Worm (Caenorhabditis elegans) whole organism, early embryonic: Measurements from ENCODE around the gene Y43E12A.2.

Source experiments
- B0310.2 ChIP-seq: sonication (generic microtip); optimal IDR thresholded peaks from 2 replicates; lab custom pipeline; 2016; ENCODE audit warnings: mild to moderate bottlenecking, missing genetic modification characterization, missing compliant biosample characterization
- F13C5.2 ChIP-seq: sonication (generic microtip); optimal IDR thresholded peaks from 2 replicates; lab custom pipeline; 2017; ENCODE audit warnings: mild to moderate bottlenecking, missing genetic modification characterization, inconsistent platforms, missing compliant biosample characterization
- aly-1 ChIP-seq: sonication (generic microtip); optimal IDR thresholded peaks from 2 replicates; lab custom pipeline; 2016; ENCODE audit warnings: missing genetic modification characterization, missing compliant biosample characterization
- ama-1 ChIP-seq: fragments of 150-350 bp; optimal IDR thresholded peaks from 2 replicates; lab custom pipeline; 2014
- ceh-13 ChIP-seq: fragments of 200-800 bp; sonication (Bioruptor generic); optimal IDR thresholded peaks from 2 replicates; lab custom pipeline; 2018; ENCODE audit warnings: mild to moderate bottlenecking, missing genetic modification characterization, missing compliant biosample characterization
- ceh-36 ChIP-seq: sonication (generic microtip); optimal IDR thresholded peaks from 2 replicates; lab custom pipeline; 2016; ENCODE audit warnings: missing genetic modification characterization, inconsistent platforms, missing compliant biosample characterization
- ets-7 ChIP-seq: sonication (generic microtip); optimal IDR thresholded peaks from 2 replicates; lab custom pipeline; 2016; ENCODE audit warnings: missing genotype, missing genetic modification characterization, missing compliant biosample characterization
- flt-1 ChIP-seq: fragments of 200-800 bp; sonication (Bioruptor generic); IDR thresholded peaks from 2 replicates; pipeline ENCODE4 v1.3.6; 2022; ENCODE audit warnings: missing genetic modification characterization, missing compliant biosample characterization
- hmbx-1 ChIP-seq: sonication (generic microtip); optimal IDR thresholded peaks from 2 replicates; lab custom pipeline; 2016; ENCODE audit warnings: mild to moderate bottlenecking, missing genetic modification characterization, missing compliant biosample characterization
- hmg-4 ChIP-seq: fragments of 200-800 bp; sonication (Bioruptor generic); optimal IDR thresholded peaks from 2 replicates; lab custom pipeline; 2018; ENCODE audit warnings: mild to moderate bottlenecking, missing genetic modification characterization, missing compliant biosample characterization
- hnd-1 ChIP-seq: sonication (generic microtip); optimal IDR thresholded peaks from 2 replicates; lab custom pipeline; 2016; ENCODE audit warnings: missing genetic modification characterization, missing compliant biosample characterization
- pes-1 ChIP-seq: fragments of 200-800 bp; sonication (Bioruptor generic); IDR thresholded peaks from 2 replicates; pipeline ENCODE4 v1.3.6; 2022; ENCODE audit warnings: missing genetic modification reagents, missing genetic modification characterization, missing compliant biosample characterization
- scrt-1 ChIP-seq: fragments of 200-800 bp; sonication (Bioruptor generic); IDR thresholded peaks from 2 replicates; pipeline ENCODE4 v1.3.6; 2022; ENCODE audit warnings: missing genetic modification characterization, missing compliant biosample characterization
- sea-1 ChIP-seq: fragments of 200-800 bp; sonication (Bioruptor generic); conservative IDR thresholded peaks from 2 replicates; pipeline ENCODE4 v1.3.6; 2022; ENCODE audit warnings: missing genetic modification characterization, missing compliant biosample characterization
- tbx-11 ChIP-seq: fragments of 200-800 bp; sonication (Bioruptor generic); IDR thresholded peaks from 2 replicates; pipeline ENCODE4 v1.3.6; 2022; ENCODE audit warnings: missing genetic modification characterization, missing compliant biosample characterization
- tbx-37 ChIP-seq: fragments of 200-800 bp; sonication (Bioruptor generic); conservative IDR thresholded peaks from 2 replicates; pipeline ENCODE4 v1.3.6; 2022; ENCODE audit warnings: missing genetic modification reagents, missing genetic modification characterization, missing compliant biosample characterization
- tra-4 ChIP-seq: sonication (generic microtip); optimal IDR thresholded peaks from 2 replicates; lab custom pipeline; 2017; ENCODE audit warnings: missing genetic modification characterization, missing compliant biosample characterization

The Y43E12A.2 gene

DNA sequence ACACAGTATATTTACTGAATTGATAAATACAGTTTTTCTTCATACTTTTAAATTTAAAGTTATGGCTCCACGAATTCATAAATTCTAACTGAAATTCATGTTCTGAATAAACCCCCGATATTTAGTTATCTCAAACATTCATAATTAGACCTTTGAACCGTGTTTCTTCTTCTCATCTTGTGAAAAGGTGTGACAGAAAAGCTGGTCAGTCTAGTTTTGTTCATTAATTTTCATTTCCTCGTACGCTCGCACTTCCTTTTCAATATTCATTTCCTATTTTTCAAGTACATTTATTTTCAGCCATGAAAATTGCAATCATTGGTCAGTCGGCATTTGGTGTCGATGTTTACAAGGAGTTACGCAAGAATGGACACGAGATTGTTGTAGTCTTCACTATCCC is 40.4 kb downstream of the Y43E12A.2 start, which contains the start of gene alh-3:
Gene alh-3 (plus strand): TSS at position 301 of the 400 bp plus-strand sequence.
- TF ChIP-seq scrt-1 (GFP tag; lab: Robert Waterston, UW) (no peak), aly-1 (no peak)

DNA sequence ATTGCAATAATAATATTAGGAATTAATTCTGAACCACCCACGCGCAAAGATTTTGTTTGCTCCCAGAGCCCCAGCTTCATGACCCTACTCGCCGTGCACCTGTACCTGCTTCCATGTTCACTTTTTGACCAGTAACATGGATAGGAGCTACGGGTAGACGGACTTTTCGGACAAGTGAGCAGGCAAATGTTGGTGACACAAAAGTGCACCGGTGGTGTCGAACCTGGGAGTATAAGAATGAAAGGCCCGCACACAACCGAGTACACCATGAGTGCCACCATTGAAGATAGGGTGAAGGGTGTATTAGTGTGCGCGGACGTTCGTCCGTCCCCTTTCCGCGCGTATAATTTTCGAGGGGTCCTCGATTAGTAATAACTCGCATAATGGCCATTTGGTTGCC is 44.1 kb downstream of the Y43E12A.2 start:
- peak; percentile 100 for TF ChIP-seq hmg-4 (GFP tag; lab: Kevin White, UChicago)
- peak; percentile 99 for TF ChIP-seq pes-1 (GFP tag; lab: Robert Waterston, UW)
- TF ChIP-seq hnd-1 = peak; percentile 96
- peak; percentile 93 for TF ChIP-seq hmbx-1 (tag; lab: Kevin White, UChicago)
- TF ChIP-seq tbx-37 = peak; percentile 99
- peak; percentile 99 for TF ChIP-seq F13C5.2 (tag; lab: Kevin White, UChicago)
- peak; percentile 100 for TF ChIP-seq flt-1 (GFP tag; lab: Robert Waterston, UW)
- TF ChIP-seq sea-1 (GFP tag; lab: Robert Waterston, UW) = peak; percentile 99
- TF ChIP-seq B0310.2 = peak; percentile 99
- TF ChIP-seq ceh-13 (GFP tag; lab: Kevin White, UChicago) = peak; percentile 98
- peak; percentile 99 for TF ChIP-seq tra-4
- TF ChIP-seq scrt-1 (GFP tag; lab: Robert Waterston, UW) = peak; percentile 99
- TF ChIP-seq ets-7 (tag; lab: Kevin White, UChicago) = peak; percentile 96
- TF ChIP-seq aly-1 = peak; percentile 100
- TF ChIP-seq ama-1 = peak; percentile 92
- peak; percentile 99 for TF ChIP-seq tbx-11 (GFP tag; lab: Robert Waterston, UW)
- TF ChIP-seq ceh-36 (tag; lab: Kevin White, UChicago) = peak; percentile 98

DNA sequence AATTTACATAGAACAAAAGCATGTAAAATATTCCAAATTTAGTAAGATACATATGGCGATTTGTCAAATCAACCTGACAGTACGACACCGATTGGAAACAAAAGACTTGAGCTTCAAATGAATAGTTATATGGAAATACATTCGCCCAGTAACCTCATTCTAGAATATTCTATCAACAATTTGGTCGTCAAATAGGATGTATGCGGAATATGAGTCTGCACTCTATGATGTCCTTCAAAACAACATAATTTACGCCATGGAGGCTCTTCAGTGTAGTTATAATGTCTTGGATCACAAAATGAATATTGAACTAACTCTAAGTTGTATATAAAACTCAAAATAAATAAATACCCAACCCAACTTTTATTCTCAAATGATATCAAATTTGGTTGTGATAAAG is 44.8 kb downstream of the Y43E12A.2 start:
- TF ChIP-seq B0310.2 = no peak
- TF ChIP-seq tbx-37 = 0 out of 2 replicates have a peak, but pooled peaks have one; percentile 10

ce11 chrIV:11027560-11027959 is 45.7 kb downstream of the Y43E12A.2 start:
- 0 out of 2 replicates have a peak, but pooled peaks have one; percentile 42 for TF ChIP-seq pes-1 (GFP tag; lab: Robert Waterston, UW)
- peak; percentile 25 for TF ChIP-seq ceh-36 (tag; lab: Kevin White, UChicago)
- TF ChIP-seq flt-1 (GFP tag; lab: Robert Waterston, UW) = peak; percentile 20; the same call in 1 of the 2 replicates
- TF ChIP-seq sea-1 (GFP tag; lab: Robert Waterston, UW) = no peak
- peak; percentile 88 for TF ChIP-seq ama-1
- peak; percentile 13 for TF ChIP-seq ets-7 (tag; lab: Kevin White, UChicago)
- no peak for TF ChIP-seq ceh-13 (GFP tag; lab: Kevin White, UChicago)
- no peak for TF ChIP-seq tbx-37
- no peak for TF ChIP-seq aly-1
- TF ChIP-seq tra-4 = peak; percentile 7
- peak; percentile 48 for TF ChIP-seq hmg-4 (GFP tag; lab: Kevin White, UChicago)

DNA sequence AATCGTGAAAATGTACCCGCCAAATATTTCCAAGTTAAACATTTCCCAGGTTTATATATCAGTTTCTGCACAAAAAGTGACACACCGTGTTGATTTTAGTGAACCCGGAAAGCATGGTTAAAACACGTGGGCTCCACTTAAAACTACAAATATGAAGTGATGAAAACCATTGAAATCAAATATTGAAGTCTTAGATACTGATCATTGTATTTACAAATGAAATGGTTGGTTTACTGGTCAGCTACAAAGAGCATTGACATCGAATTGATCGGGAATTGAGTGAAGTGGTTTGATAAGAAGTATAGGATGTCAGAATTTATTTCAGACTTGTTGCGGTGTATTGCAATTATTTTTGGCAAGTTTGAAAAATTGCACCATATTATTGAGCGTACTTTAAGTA is 47.6 kb downstream of the Y43E12A.2 start, which contains the start of gene hrg-5:
Gene hrg-5 (minus strand): TSS at position 17 of the 400 bp plus-strand sequence.
- TF ChIP-seq ets-7 (tag; lab: Kevin White, UChicago) (no peak), hmbx-1 (tag; lab: Kevin White, UChicago) (no peak), aly-1 (no peak), ceh-13 (GFP tag; lab: Kevin White, UChicago) (no peak), sea-1 (GFP tag; lab: Robert Waterston, UW) (no peak), F13C5.2 (tag; lab: Kevin White, UChicago) (no peak), hnd-1 (no peak), tbx-37 (no peak), tbx-11 (GFP tag; lab: Robert Waterston, UW) (no peak)

DNA sequence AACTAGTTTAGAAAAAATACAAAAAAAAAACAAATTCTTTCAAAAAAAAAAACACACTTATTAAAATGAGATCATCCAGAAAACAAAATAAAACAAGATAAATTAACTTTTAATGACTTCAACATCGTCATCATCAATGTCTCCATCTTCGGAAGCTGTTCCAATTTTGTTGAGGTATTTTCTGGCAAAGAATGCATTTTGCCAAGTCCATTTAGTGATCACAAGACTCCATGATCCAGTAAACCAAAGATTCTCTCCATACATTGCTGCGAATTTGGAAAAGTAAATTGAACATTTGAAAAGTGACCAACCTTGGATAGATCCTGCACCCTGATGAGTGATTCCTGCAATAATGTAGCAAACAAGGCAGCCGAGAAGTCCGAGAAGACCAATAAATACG is 48.3 kb downstream of the Y43E12A.2 start:
- no peak for TF ChIP-seq ceh-13 (GFP tag; lab: Kevin White, UChicago)
- no peak for TF ChIP-seq tbx-37
- no peak for TF ChIP-seq pes-1 (GFP tag; lab: Robert Waterston, UW)
- no peak for TF ChIP-seq ceh-36 (tag; lab: Kevin White, UChicago)
- TF ChIP-seq aly-1 = no peak
- no peak for TF ChIP-seq hnd-1
- no peak for TF ChIP-seq ets-7 (tag; lab: Kevin White, UChicago)
- no peak for TF ChIP-seq hmbx-1 (tag; lab: Kevin White, UChicago)
- no peak for TF ChIP-seq ama-1
- no peak for TF ChIP-seq tra-4
- TF ChIP-seq hmg-4 (GFP tag; lab: Kevin White, UChicago) = no peak
- TF ChIP-seq B0310.2 = no peak
- no peak for TF ChIP-seq tbx-11 (GFP tag; lab: Robert Waterston, UW)

- TF ChIP-seq hmbx-1 (tag; lab: Kevin White, UChicago) = no peak
- no peak for TF ChIP-seq B0310.2
- TF ChIP-seq hmg-4 (GFP tag; lab: Kevin White, UChicago) = no peak
- no peak for TF ChIP-seq tbx-11 (GFP tag; lab: Robert Waterston, UW)
- no peak for TF ChIP-seq ets-7 (tag; lab: Kevin White, UChicago)
- TF ChIP-seq tra-4 = no peak
- no peak for TF ChIP-seq tbx-37
- TF ChIP-seq flt-1 (GFP tag; lab: Robert Waterston, UW) = no peak
- TF ChIP-seq ceh-13 (GFP tag; lab: Kevin White, UChicago) = no peak
- no peak for TF ChIP-seq aly-1
- no peak for TF ChIP-seq scrt-1 (GFP tag; lab: Robert Waterston, UW)
- TF ChIP-seq pes-1 (GFP tag; lab: Robert Waterston, UW) = no peak
- no peak for TF ChIP-seq ama-1
Observed at ce11 chrIV:11030893-11031292, 49.0 kb downstream of the Y43E12A.2 start, which contains the start of gene hrg-4. TSS of gene hrg-4 (minus strand) at chrIV:11030993.

- TF ChIP-seq flt-1 (GFP tag; lab: Robert Waterston, UW) = no peak
- TF ChIP-seq ceh-13 (GFP tag; lab: Kevin White, UChicago) = no peak
- TF ChIP-seq hnd-1 = no peak
- no peak for TF ChIP-seq tbx-11 (GFP tag; lab: Robert Waterston, UW)
- TF ChIP-seq ceh-36 (tag; lab: Kevin White, UChicago) = no peak
- TF ChIP-seq ama-1 = no peak
- no peak for TF ChIP-seq tra-4
- no peak for TF ChIP-seq pes-1 (GFP tag; lab: Robert Waterston, UW)
- no peak for TF ChIP-seq B0310.2
- TF ChIP-seq F13C5.2 (tag; lab: Kevin White, UChicago) = no peak
- TF ChIP-seq ets-7 (tag; lab: Kevin White, UChicago) = no peak
Observed at ce11 chrIV:11031640-11032039, 49.8 kb downstream of the Y43E12A.2 start.
